Fruit fly (Drosophila melanogaster): ENCODE results near the gene AdoR.

Gene AdoR

DNA sequence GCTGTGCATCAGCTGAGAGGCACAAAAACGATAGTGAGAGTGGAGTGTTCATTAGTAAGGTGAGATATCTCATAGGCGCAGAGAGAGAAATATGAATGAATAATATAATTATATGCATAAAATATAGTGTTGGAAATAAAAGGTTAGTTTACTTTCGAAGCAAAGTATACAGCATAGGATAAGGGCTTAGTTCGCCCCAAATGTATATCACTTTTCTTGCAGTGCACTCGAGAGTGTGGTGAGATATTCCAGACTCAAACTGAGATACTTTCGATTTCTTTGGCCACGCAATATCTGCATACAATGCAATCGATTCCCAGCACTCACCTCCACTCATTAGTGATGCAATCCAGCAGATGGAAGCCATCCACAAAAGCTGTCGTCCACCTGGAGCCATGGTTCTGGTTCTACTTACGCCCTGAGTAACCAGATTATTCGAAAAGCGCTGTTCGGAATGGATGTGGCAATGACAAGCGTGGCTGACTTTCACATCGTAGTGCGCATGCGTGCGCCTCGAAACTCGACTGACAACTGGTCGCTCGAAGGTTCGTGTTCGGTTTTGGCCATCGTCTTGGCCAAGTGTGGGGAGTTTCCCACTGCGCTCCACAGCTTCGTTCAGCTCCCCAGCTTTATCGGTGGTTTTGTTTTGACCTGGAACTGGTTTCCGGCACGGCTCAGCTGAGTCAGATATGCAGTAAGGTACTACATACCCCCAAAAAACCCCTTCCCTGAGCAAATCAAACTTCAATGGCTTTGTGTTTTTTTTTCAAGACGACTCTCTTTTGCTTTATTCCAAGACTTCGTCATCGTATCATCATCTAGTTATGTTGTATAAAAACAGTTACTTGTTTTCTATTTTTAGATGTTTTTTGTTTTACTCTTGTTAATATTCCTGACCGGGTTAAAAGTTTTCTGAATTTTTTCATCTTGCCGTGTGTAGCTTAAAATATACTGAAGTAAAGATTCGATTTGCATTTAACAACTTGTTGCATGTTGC lies 21.6 kb upstream of the AdoR start, which contains the start of gene Rsod (continued):
- TF ChIP-seq Dbx (GFP tag; IDR thresholded peaks at IDR 0.05) (no peak), ara (GFP tag; IDR thresholded peaks at IDR 0.05) (peak; percentile 76), Hmr (GFP tag; optimal IDR thresholded peaks at IDR 0.05) (no peak), CG15011 (GFP tag; optimal IDR thresholded peaks at IDR 0.05) (no peak), BtbVII (GFP tag; optimal IDR thresholded peaks at IDR 0.05) (peak; percentile 10), abd-A (tag; optimal IDR thresholded peaks at IDR 0.05) (no peak), CG31388 (GFP tag; optimal IDR thresholded peaks at IDR 0.05) (no peak), CG6689 (GFP tag; IDR thresholded peaks at IDR 0.05) (peak; percentile 79), Neu2 (GFP tag; optimal IDR thresholded peaks at IDR 0.05; ENCODE audit: borderline replicate concordance) (no peak), CG4360 (GFP tag; IDR thresholded peaks at IDR 0.05) (peak; percentile 11; the same call in 1 of the 2 replicates), CG34376 (GFP tag; optimal IDR thresholded peaks at IDR 0.05) (no peak), CG3407 (GFP tag; optimal IDR thresholded peaks at IDR 0.05) (peak; percentile 51), en (GFP tag; optimal IDR thresholded peaks at IDR 0.05) (no peak), Gsc (GFP tag; IDR thresholded peaks at IDR 0.05) (0 out of 2 replicates have a peak, but pooled peaks have one; percentile 21), CG2889 (GFP tag; IDR thresholded peaks at IDR 0.05) (no peak), emc (GFP tag; optimal IDR thresholded peaks at IDR 0.05) (no peak), CG3847 (GFP tag; IDR thresholded peaks at IDR 0.05) (peak; percentile 31; the same call in 1 of the 2 replicates), Hr78 (GFP tag; optimal IDR thresholded peaks at IDR 0.05) (peak in 1 of 2 experiments; percentile 27), CG15601 (tag; optimal IDR thresholded peaks at IDR 0.05) (peak; percentile 62), sim (GFP tag; IDR thresholded peaks at IDR 0.05) (peak; percentile 41), Dp (GFP tag; optimal IDR thresholded peaks at IDR 0.05) (no peak), btn (GFP tag; optimal IDR thresholded peaks at IDR 0.05) (no peak), stwl (tag; optimal IDR thresholded peaks at IDR 0.05) (no peak), ttk (GFP tag; IDR thresholded peaks at IDR 0.05) (peak; percentile 83), gsb-n (tag; optimal IDR thresholded peaks at IDR 0.05) (peak; percentile 57), CG8089 (GFP tag; optimal IDR thresholded peaks at IDR 0.05) (no peak), ATbp (GFP tag; optimal IDR thresholded peaks at IDR 0.05) (peak; percentile 55), jumu (GFP tag; optimal IDR thresholded peaks at IDR 0.05) (no peak), pnt (GFP tag; optimal IDR thresholded peaks at IDR 0.05) (peak; percentile 28), CG11560 (tag; IDR thresholded peaks at IDR 0.05) (no peak; the same call in 2 of the 3 replicates), CG14441 (GFP tag; IDR thresholded peaks at IDR 0.05) (peak; percentile 69), gro (GFP tag; optimal IDR thresholded peaks at IDR 0.05) (no peak), chif (GFP tag; optimal IDR thresholded peaks at IDR 0.05) (peak in 1 of 2 experiments; percentile 20), CG3726 (GFP tag; IDR thresholded peaks at IDR 0.05) (peak; percentile 64; the same call in 2 of the 3 replicates), CG17568 (GFP tag; optimal IDR thresholded peaks at IDR 0.05) (peak; percentile 31), CG16813 (GFP tag; IDR thresholded peaks at IDR 0.05; ENCODE audit: partially characterized antibody) (no peak), Elba2 (GFP tag; optimal IDR thresholded peaks at IDR 0.05) (no peak), zen (tag; optimal IDR thresholded peaks at IDR 0.05) (no peak), bab2 (GFP tag; optimal IDR thresholded peaks at IDR 0.05) (no peak), CG13894 (tag; optimal IDR thresholded peaks at IDR 0.05) (no peak), CG6813 (GFP tag; optimal IDR thresholded peaks at IDR 0.05) (no peak), Antp (GFP tag; optimal IDR thresholded peaks at IDR 0.05) (no peak), HLH4C (GFP tag; IDR thresholded peaks at IDR 0.05; ENCODE audit: partially characterized antibody) (0 out of 3 replicates have a peak, but pooled peaks have one; percentile 14), hb (GFP tag; IDR thresholded peaks at IDR 0.05; ENCODE audit: partially characterized antibody) (no peak), Eip74EF (GFP tag; optimal IDR thresholded peaks at IDR 0.05) (peak in 1 of 2 experiments; percentile 11), CG3995 (GFP tag; optimal IDR thresholded peaks at IDR 0.05) (no peak), CG1602 (GFP tag; optimal IDR thresholded peaks at IDR 0.05) (peak; percentile 46)

All from whole organism, embryonic.